Fruit fly (Drosophila melanogaster) S2 (cell line): ENCODE results near the gene CG31368.

Experiments used
- CG8478 ChIP-seq: fragments of >200 bp; optimal IDR thresholded peaks from 2 replicates; lab custom pipeline; 2018
- CTCF ChIP-seq, 2 experiments: fragments of >200 bp; optimal IDR thresholded peaks; 2 replicates each; lab custom pipeline; 2018

- no peak for TF ChIP-seq CG8478 (lab: Kevin White, UChicago)
- peak; percentile 52 to 55 for TF ChIP-seq CTCF (optimal IDR thresholded peaks at IDR 0.05; lab: Kevin White, UChicago)
These were observed 51.3 kb downstream of the CG31368 start for dm6 chr3R:11933903-11934302.
